Worm (Caenorhabditis elegans) whole organism, young adult: ENCODE results near the gene R07E4.3.

ENCODE experiments used
- B0261.1 ChIP-seq: sonication (generic microtip); optimal IDR thresholded peaks from 2 replicates; lab custom pipeline; 2016; ENCODE audit warnings: mild to moderate bottlenecking, missing genetic modification characterization, moderate library complexity, missing compliant biosample characterization
- C17E4.6 ChIP-seq: fragments of 200-800 bp; sonication (Bioruptor generic); IDR thresholded peaks from 2 replicates; pipeline ENCODE4 v1.3.6; 2022; ENCODE audit warnings: missing genetic modification reagents, missing genetic modification characterization, missing compliant biosample characterization
- F10E7.11 ChIP-seq: sonication (generic microtip); optimal IDR thresholded peaks from 2 replicates; lab custom pipeline; 2017; ENCODE audit warnings: mild to moderate bottlenecking, missing genetic modification characterization, moderate library complexity, missing compliant biosample characterization
- F49E8.2 ChIP-seq: sonication (generic microtip); optimal IDR thresholded peaks from 3 replicates; lab custom pipeline; 2017; ENCODE audit warnings: missing genetic modification characterization, mild to moderate bottlenecking, missing compliant biosample characterization, antibody characterized with exemption, moderate library complexity; ENCODE audit not compliant: insufficient read depth
- F55B11.4 ChIP-seq: sonication (generic microtip); optimal IDR thresholded peaks from 2 replicates; lab custom pipeline; 2016; ENCODE audit warnings: missing compliant biosample characterization, missing genetic modification characterization, borderline replicate concordance; ENCODE audit not compliant: insufficient read depth
- F57A8.1 ChIP-seq: fragments of 200-800 bp; sonication (Bioruptor generic); optimal IDR thresholded peaks from 2 replicates; lab custom pipeline; 2018; ENCODE audit warnings: mild to moderate bottlenecking, missing genetic modification characterization, moderate library complexity, missing compliant biosample characterization
- F57C9.4 ChIP-seq: sonication (generic microtip); optimal IDR thresholded peaks from 2 replicates; lab custom pipeline; 2017; ENCODE audit warnings: mild to moderate bottlenecking, missing genetic modification characterization, missing compliant biosample characterization
- K12H6.12 ChIP-seq: fragments of 200-800 bp; sonication (Bioruptor generic); optimal IDR thresholded peaks from 2 replicates; lab custom pipeline; 2018; ENCODE audit warnings: mild to moderate bottlenecking, missing genetic modification characterization, missing compliant biosample characterization
- Y95B8A.8 ChIP-seq: fragments of 200-800 bp; sonication (Bioruptor generic); IDR thresholded peaks from 2 replicates; pipeline ENCODE4 v1.3.6; 2022; ENCODE audit warnings: missing genetic modification reagents, missing genetic modification characterization, missing compliant biosample characterization
- ZK185.1 ChIP-seq: sonication (generic microtip); optimal IDR thresholded peaks from 2 replicates; lab custom pipeline; 2016; ENCODE audit warnings: mild to moderate bottlenecking, missing genetic modification characterization, missing compliant biosample characterization; ENCODE audit not compliant: poor library complexity, severe bottlenecking
- akir-1 ChIP-seq: fragments of 200-800 bp; sonication (Bioruptor generic); optimal IDR thresholded peaks from 2 replicates; lab custom pipeline; 2018; ENCODE audit warnings: mild to moderate bottlenecking, missing genetic modification characterization, moderate library complexity, missing compliant biosample characterization
- ama-1 ChIP-seq, 3 experiments: fragments of 150-350 bp in 1 of 3; sonication (generic microtip) in 2 of 3; optimal IDR thresholded peaks; 2 replicates each; lab custom pipeline; 2014 to 2018; ENCODE audit warnings: missing biosample characterization in 2 of 3, missing genetic modification characterization in 2 of 3, missing genetic modification reagents in 2 of 3
- aptf-2 ChIP-seq: fragments of 200-800 bp; sonication (Bioruptor generic); conservative IDR thresholded peaks from 2 replicates; pipeline ENCODE4 v1.3.6; 2022; ENCODE audit warnings: missing genetic modification reagents, missing genetic modification characterization, missing compliant biosample characterization
- atf-7 ChIP-seq: sonication (generic microtip); optimal IDR thresholded peaks from 2 replicates; lab custom pipeline; 2017; ENCODE audit warnings: mild to moderate bottlenecking, missing genetic modification characterization, missing compliant biosample characterization
- athp-1 ChIP-seq: sonication (generic microtip); optimal IDR thresholded peaks from 2 replicates; lab custom pipeline; 2017; ENCODE audit warnings: mild to moderate bottlenecking, missing genetic modification characterization, missing compliant biosample characterization
- bed-1 ChIP-seq: fragments of 200-800 bp; sonication (Bioruptor generic); IDR thresholded peaks from 2 replicates; pipeline ENCODE4 v1.3.6; 2022; ENCODE audit warnings: missing genetic modification reagents, missing genetic modification characterization, missing compliant biosample characterization
- ccch-3 ChIP-seq: fragments of 200-800 bp; sonication (Bioruptor generic); optimal IDR thresholded peaks from 2 replicates; lab custom pipeline; 2018; ENCODE audit warnings: mild to moderate bottlenecking, missing genetic modification characterization, missing compliant biosample characterization
- cebp-2 ChIP-seq: fragments of 200-800 bp; sonication (Bioruptor generic); IDR thresholded peaks from 2 replicates; pipeline ENCODE4 v1.3.6; 2022; ENCODE audit warnings: missing genetic modification characterization, missing compliant biosample characterization
- ceh-100 ChIP-seq: fragments of 200-800 bp; sonication (Bioruptor generic); IDR thresholded peaks from 2 replicates; pipeline ENCODE4 v1.3.6; 2022; ENCODE audit warnings: missing genetic modification reagents, missing genetic modification characterization, missing compliant biosample characterization
- ceh-27 ChIP-seq: fragments of 200-800 bp; sonication (Bioruptor generic); optimal IDR thresholded peaks from 2 replicates; lab custom pipeline; 2018; ENCODE audit warnings: mild to moderate bottlenecking, missing genetic modification characterization, moderate library complexity, missing compliant biosample characterization
- gei-17 ChIP-seq: fragments of 200-800 bp; sonication (Bioruptor generic); optimal IDR thresholded peaks from 2 replicates; lab custom pipeline; 2018; ENCODE audit warnings: mild to moderate bottlenecking, missing genetic modification characterization, missing compliant biosample characterization
- hlh-12 ChIP-seq: sonication (generic microtip); optimal IDR thresholded peaks from 2 replicates; lab custom pipeline; 2016; ENCODE audit warnings: missing genetic modification characterization, missing compliant biosample characterization
- let-526 ChIP-seq: fragments of 200-800 bp; sonication (Bioruptor generic); IDR thresholded peaks from 2 replicates; pipeline ENCODE4 v1.3.6; 2022; ENCODE audit warnings: missing genetic modification reagents, missing genetic modification characterization, missing compliant biosample characterization
- lin-54 ChIP-seq: fragments of 200-800 bp; sonication (Bioruptor generic); optimal IDR thresholded peaks from 2 replicates; lab custom pipeline; 2018; ENCODE audit warnings: mild to moderate bottlenecking, missing genetic modification characterization, missing compliant biosample characterization
- madf-10 ChIP-seq: sonication (generic microtip); optimal IDR thresholded peaks from 2 replicates; lab custom pipeline; 2016; ENCODE audit warnings: mild to moderate bottlenecking, missing genetic modification characterization, missing compliant biosample characterization
- madf-6 ChIP-seq: fragments of 200-800 bp; sonication (Bioruptor generic); IDR thresholded peaks from 2 replicates; pipeline ENCODE4 v1.3.6; 2022; ENCODE audit warnings: missing genetic modification reagents, missing genetic modification characterization, missing compliant biosample characterization
- madf-8 ChIP-seq: fragments of 200-800 bp; sonication (Bioruptor generic); conservative IDR thresholded peaks from 2 replicates; pipeline ENCODE4 v1.3.6; 2022; ENCODE audit warnings: missing genetic modification reagents, missing genetic modification characterization, missing compliant biosample characterization
- mel-28 ChIP-seq: sonication (generic microtip); optimal IDR thresholded peaks from 2 replicates; lab custom pipeline; 2016; ENCODE audit warnings: borderline replicate concordance, mild to moderate bottlenecking, missing genetic modification characterization, missing compliant biosample characterization
- nfya-1 ChIP-seq: sonication (generic microtip); optimal IDR thresholded peaks from 2 replicates; lab custom pipeline; 2017; ENCODE audit warnings: antibody characterized with exemption, missing compliant biosample characterization, missing genetic modification characterization, borderline replicate concordance; ENCODE audit not compliant: insufficient read depth
- nfya-2 ChIP-seq: fragments of 200-800 bp; sonication (Bioruptor generic); IDR thresholded peaks from 2 replicates; pipeline ENCODE4 v1.3.6; 2022; ENCODE audit warnings: missing genetic modification reagents, missing genetic modification characterization, missing compliant biosample characterization
- nfyb-1 ChIP-seq: fragments of 200-800 bp; sonication (Bioruptor generic); IDR thresholded peaks from 2 replicates; pipeline ENCODE4 v1.3.6; 2022; ENCODE audit warnings: missing genetic modification reagents, missing genetic modification characterization, missing compliant biosample characterization
- snpc-3.4 ChIP-seq: sonication (generic microtip); optimal IDR thresholded peaks from 2 replicates; lab custom pipeline; 2017; ENCODE audit warnings: missing genetic modification characterization, mild to moderate bottlenecking, missing compliant biosample characterization, antibody characterized with exemption, moderate library complexity, missing genotype, missing genetic modification reagents
- sptf-2 ChIP-seq: fragments of 200-800 bp; sonication (Bioruptor generic); optimal IDR thresholded peaks from 2 replicates; lab custom pipeline; 2018; ENCODE audit warnings: mild to moderate bottlenecking, missing genetic modification characterization, missing compliant biosample characterization
- ztf-22 ChIP-seq: fragments of 200-800 bp; sonication (Bioruptor generic); optimal IDR thresholded peaks from 2 replicates; lab custom pipeline; 2018; ENCODE audit warnings: mild to moderate bottlenecking, missing genetic modification characterization, moderate library complexity, missing compliant biosample characterization
- ztf-25 ChIP-seq: fragments of 200-800 bp; sonication (Bioruptor generic); IDR thresholded peaks from 2 replicates; pipeline ENCODE4 v1.3.6; 2022; ENCODE audit warnings: missing genetic modification reagents, missing genetic modification characterization, missing compliant biosample characterization

R07E4.3 gene

DNA sequence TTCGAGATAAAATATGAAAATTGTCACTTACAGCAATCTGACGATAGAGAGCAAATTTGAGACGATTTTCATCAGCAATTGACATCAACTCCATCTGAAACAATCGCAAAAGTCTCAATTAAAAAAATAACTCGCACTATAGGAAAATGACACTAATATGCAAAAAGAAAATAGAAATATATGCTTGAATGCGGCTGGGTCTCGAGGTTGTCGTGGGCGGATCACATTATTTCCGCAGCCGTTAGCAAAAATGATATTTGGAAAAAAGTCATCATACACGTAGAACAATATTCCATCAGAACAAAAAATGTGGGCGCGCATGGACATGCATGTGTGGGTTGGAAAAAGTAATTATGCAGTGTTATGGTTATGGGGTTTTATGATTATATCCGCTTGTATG is 36.0 kb upstream of the R07E4.3 start, which contains the start of gene Y23B4A.1:
Gene Y23B4A.1 (minus strand): TSS at position 101 of the 400 bp plus-strand sequence.
- TF ChIP-seq lin-54 (GFP tag; lab: Kevin White, UChicago): no peak
- TF ChIP-seq F10E7.11 (tag; lab: Kevin White, UChicago): no peak
- no peak for TF ChIP-seq ztf-25 (GFP tag; lab: Robert Waterston, UW)
- no peak for TF ChIP-seq Y95B8A.8 (GFP tag; lab: Robert Waterston, UW)
- TF ChIP-seq ceh-27: no peak
- no peak for TF ChIP-seq B0261.1
- TF ChIP-seq madf-8: no peak
- TF ChIP-seq F55B11.4 (tag; lab: Kevin White, UChicago): no peak
- TF ChIP-seq ccch-3: no peak
- TF ChIP-seq K12H6.12 (tag; lab: Kevin White, UChicago): no peak
- no peak for TF ChIP-seq madf-10
- no peak for TF ChIP-seq madf-6 (GFP tag; lab: Robert Waterston, UW)
- TF ChIP-seq cebp-2 (GFP tag; lab: Robert Waterston, UW): no peak

DNA sequence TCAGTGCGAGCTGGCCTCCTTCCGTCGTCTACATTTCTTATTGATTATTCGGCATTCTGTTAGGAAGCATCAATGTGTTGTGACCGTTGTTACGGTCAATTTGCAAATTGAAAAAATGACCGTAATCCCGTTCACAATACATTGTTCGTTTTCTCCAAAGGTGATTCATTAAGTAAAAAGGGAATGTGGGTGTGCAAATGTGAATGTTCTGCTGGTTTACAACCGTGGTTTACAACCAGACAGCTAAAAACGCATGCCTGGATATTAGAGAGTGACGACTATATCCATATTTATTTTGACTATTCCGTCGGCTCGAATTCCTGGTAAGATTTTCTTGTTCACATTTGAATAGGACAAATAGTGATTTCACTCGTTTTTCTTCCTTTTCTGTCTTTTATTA is 34.2 kb upstream of the R07E4.3 start, which contains the start of gene capa-1:
Gene capa-1 (plus strand): TSS at position 301 of the 400 bp plus-strand sequence.
- TF ChIP-seq atf-7 (tag; lab: Kevin White, UChicago) (no peak), athp-1 (no peak), mel-28 (tag; lab: Kevin White, UChicago) (no peak), F55B11.4 (tag; lab: Kevin White, UChicago) (no peak)

DNA sequence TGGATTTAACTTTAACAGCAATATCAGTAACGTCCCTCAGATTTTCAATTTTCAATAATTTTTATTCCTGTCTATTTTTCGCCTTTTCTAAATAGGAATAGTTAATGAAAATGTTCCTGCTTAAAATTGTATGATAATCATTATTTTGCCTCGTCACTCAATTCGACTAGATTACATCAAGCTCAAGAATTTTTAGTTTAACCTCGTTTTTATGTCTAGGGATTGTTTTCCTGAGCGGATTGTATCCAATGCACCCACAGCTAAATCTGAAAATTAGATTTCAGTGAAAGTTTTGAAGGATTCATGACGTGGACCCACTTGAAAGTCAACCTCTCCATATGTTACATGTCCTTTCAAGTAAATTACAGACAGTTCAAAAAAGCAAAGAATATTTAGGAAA is 29.6 kb upstream of the R07E4.3 start:
- TF ChIP-seq ama-1 (optimal IDR thresholded peaks at IDR 0.05; lab: Kevin White, UChicago): no peak
- no peak for TF ChIP-seq ama-1 (GFP tag; optimal IDR thresholded peaks at IDR 0.05; lab: Kevin White, UChicago)
- TF ChIP-seq let-526 (GFP tag; lab: Robert Waterston, UW): no peak
- TF ChIP-seq nfyb-1: no peak
- TF ChIP-seq nfya-1 (tag; lab: Kevin White, UChicago): no peak
- TF ChIP-seq gei-17 (GFP tag; lab: Kevin White, UChicago): no peak
- no peak for TF ChIP-seq F57C9.4 (tag; lab: Kevin White, UChicago)
- TF ChIP-seq lin-54 (GFP tag; lab: Kevin White, UChicago): no peak

DNA sequence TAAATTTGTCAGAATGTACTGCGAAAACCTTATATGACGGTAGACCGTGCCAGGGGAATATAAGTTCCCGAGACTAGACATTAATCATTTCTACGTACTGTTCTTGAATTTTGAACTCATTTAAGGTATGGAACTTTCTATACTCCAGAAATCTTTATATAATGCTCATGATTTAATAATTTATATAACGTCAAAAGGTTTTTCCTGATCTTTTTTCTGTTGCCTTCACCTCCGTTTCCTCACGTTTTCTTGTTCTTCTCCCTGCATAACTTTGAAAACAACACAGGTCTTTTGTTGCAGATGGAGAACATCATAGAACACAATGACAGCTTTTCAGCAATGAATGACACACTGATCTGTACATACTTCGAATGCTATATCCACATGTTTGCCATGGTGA is 22.4 kb upstream of the R07E4.3 start, which contains the start of gene egl-6:
Gene egl-6 (plus strand): TSS at position 301 of the 400 bp plus-strand sequence.
- TF ChIP-seq F49E8.2 (tag; lab: Kevin White, UChicago) (no peak), bed-1 (GFP tag; lab: Robert Waterston, UW) (no peak), F57A8.1 (GFP tag; lab: Kevin White, UChicago) (no peak), nfyb-1 (no peak), madf-8 (no peak), sptf-2 (GFP tag; lab: Kevin White, UChicago) (no peak), C17E4.6 (GFP tag; lab: Robert Waterston, UW) (no peak), snpc-3.4 (tag; lab: Kevin White, UChicago) (no peak), ceh-100 (GFP tag; lab: Robert Waterston, UW) (no peak), nfya-2 (GFP tag; lab: Robert Waterston, UW) (no peak), ztf-22 (GFP tag; lab: Kevin White, UChicago) (no peak), ZK185.1 (tag; lab: Kevin White, UChicago) (no peak), akir-1 (GFP tag; lab: Kevin White, UChicago) (no peak), hlh-12 (tag; lab: Kevin White, UChicago) (no peak), aptf-2 (GFP tag; lab: Robert Waterston, UW) (no peak)
